Worm (Caenorhabditis elegans) whole organism, L1 larva: ENCODE results near the gene K09F6.9.

Experiments
- Y116A8C.19 ChIP-seq: sonication (generic microtip); optimal IDR thresholded peaks from 2 replicates; lab custom pipeline; 2016; ENCODE audit warnings: missing compliant biosample characterization, missing genetic modification characterization, borderline replicate concordance
- ama-1 ChIP-seq: fragments of 150-350 bp; optimal IDR thresholded peaks from 2 replicates; lab custom pipeline; 2014
- ceh-63 ChIP-seq: fragments of 200-800 bp; sonication (Bioruptor generic); optimal IDR thresholded peaks from 2 replicates; lab custom pipeline; 2018; ENCODE audit warnings: mild to moderate bottlenecking, missing genetic modification characterization, missing compliant biosample characterization
- ceh-88 ChIP-seq: fragments of 200-800 bp; sonication (Bioruptor generic); IDR thresholded peaks from 2 replicates; pipeline ENCODE4 v1.3.6; 2022; ENCODE audit warnings: missing genetic modification characterization, missing compliant biosample characterization
- ces-1 ChIP-seq: fragments of 150-350 bp; optimal IDR thresholded peaks from 2 replicates; lab custom pipeline; 2014; ENCODE audit warnings: missing biosample characterization, missing genetic modification reagents, missing genetic modification characterization
- dpl-1 ChIP-seq, 3 experiments: fragments of 150-350 bp in 2 of 3; sonication (generic microtip) in 1 of 3; optimal IDR thresholded peaks; 2 replicates each; lab custom pipeline; 2014 to 2017; ENCODE audit warnings: missing biosample characterization in 3 of 3, missing genetic modification characterization in 3 of 3, missing genetic modification reagents in 3 of 3
- efl-1 ChIP-seq, 4 experiments: fragments of 150-350 bp; optimal IDR thresholded peaks in 3 of 4; peaks in 1 of 4; 1 replicate in 1 of 4; 2 replicates in 3 of 4; lab custom pipeline; 2014; ENCODE audit warnings: missing biosample characterization in 2 of 4, missing genetic modification characterization in 2 of 4, missing genetic modification reagents in 2 of 4
- efl-3 ChIP-seq: fragments of 200-800 bp; sonication (Bioruptor generic); optimal IDR thresholded peaks from 2 replicates; lab custom pipeline; 2018; ENCODE audit warnings: mild to moderate bottlenecking, missing genetic modification characterization, missing compliant biosample characterization
- egl-27 ChIP-seq, 2 experiments: fragments of 150-350 bp in 1 of 2; sonication (generic microtip); optimal IDR thresholded peaks; 3 replicates each; lab custom pipeline; 2017 to 2018; ENCODE audit warnings: missing biosample characterization in 2 of 2, missing genetic modification characterization in 2 of 2, missing genetic modification reagents in 2 of 2
- ets-5 ChIP-seq: fragments of 200-800 bp; sonication (Bioruptor generic); IDR thresholded peaks from 2 replicates; pipeline ENCODE4 v1.3.6; 2022; ENCODE audit warnings: missing genetic modification characterization, missing compliant biosample characterization
- fkh-4 ChIP-seq: sonication (generic microtip); optimal IDR thresholded peaks from 2 replicates; lab custom pipeline; 2016; ENCODE audit warnings: missing compliant biosample characterization, missing genetic modification characterization, borderline replicate concordance
- fos-1 ChIP-seq: fragments of 150-350 bp; optimal IDR thresholded peaks from 2 replicates; lab custom pipeline; 2014; ENCODE audit warnings: missing biosample characterization, missing genetic modification characterization
- grh-1 ChIP-seq: fragments of 200-800 bp; sonication (Bioruptor generic); IDR thresholded peaks from 2 replicates; pipeline ENCODE4 v1.3.6; 2022; ENCODE audit warnings: missing genetic modification reagents, missing genetic modification characterization, missing compliant biosample characterization
- hlh-4 ChIP-seq: sonication (generic microtip); optimal IDR thresholded peaks from 2 replicates; lab custom pipeline; 2016; ENCODE audit warnings: mild to moderate bottlenecking, missing genetic modification characterization, missing compliant biosample characterization
- isw-1 ChIP-seq: fragments of 200-800 bp; sonication (Bioruptor generic); IDR thresholded peaks from 2 replicates; pipeline ENCODE4 v1.3.6; 2022; ENCODE audit warnings: missing genetic modification characterization, missing compliant biosample characterization
- lin-14 ChIP-seq: fragments of 200-800 bp; sonication (Bioruptor generic); optimal IDR thresholded peaks from 2 replicates; lab custom pipeline; 2018; ENCODE audit warnings: mild to moderate bottlenecking, missing genetic modification characterization, moderate library complexity, missing compliant biosample characterization
- mdl-1 ChIP-seq, 2 experiments: fragments of 150-350 bp; optimal IDR thresholded peaks; 2 replicates each; lab custom pipeline; 2014 to 2017; ENCODE audit warnings: missing biosample characterization in 2 of 2, missing genetic modification characterization in 2 of 2, inconsistent platforms in 1 of 2
- nhr-12 ChIP-seq: sonication (generic microtip); optimal IDR thresholded peaks from 2 replicates; lab custom pipeline; 2017; ENCODE audit warnings: missing biosample characterization, missing genetic modification characterization
- nhr-19 ChIP-seq: fragments of 200-800 bp; sonication (Bioruptor generic); conservative IDR thresholded peaks from 2 replicates; pipeline ENCODE4 v1.3.6; 2022; ENCODE audit warnings: missing genetic modification characterization, missing compliant biosample characterization
- nhr-237 ChIP-seq: fragments of 150-350 bp; optimal IDR thresholded peaks from 2 replicates; lab custom pipeline; 2014; ENCODE audit warnings: missing biosample characterization, missing genetic modification characterization
- nhr-28 ChIP-seq: fragments of 150-350 bp; optimal IDR thresholded peaks from 2 replicates; lab custom pipeline; 2014; ENCODE audit warnings: missing biosample characterization, missing genetic modification characterization
- nhr-47 ChIP-seq: sonication (generic microtip); optimal IDR thresholded peaks from 2 replicates; lab custom pipeline; 2016; ENCODE audit warnings: mild to moderate bottlenecking, missing genetic modification characterization, moderate library complexity, missing compliant biosample characterization
- nhr-77 ChIP-seq: fragments of 150-350 bp; optimal IDR thresholded peaks from 2 replicates; lab custom pipeline; 2014; ENCODE audit warnings: missing biosample characterization, missing genetic modification characterization
- rnt-1 ChIP-seq: sonication (generic microtip); optimal IDR thresholded peaks from 2 replicates; lab custom pipeline; 2016; ENCODE audit warnings: mild to moderate bottlenecking, missing genetic modification characterization, moderate library complexity, missing compliant biosample characterization
- sptf-1 ChIP-seq: fragments of 150-350 bp; optimal IDR thresholded peaks from 2 replicates; lab custom pipeline; 2014; ENCODE audit warnings: missing biosample characterization, missing genetic modification characterization
- sup-37 ChIP-seq: fragments of 200-800 bp; sonication (Bioruptor generic); optimal IDR thresholded peaks from 2 replicates; lab custom pipeline; 2018; ENCODE audit warnings: mild to moderate bottlenecking, missing genetic modification characterization, missing compliant biosample characterization
- tlp-1 ChIP-seq: fragments of 150-350 bp; optimal IDR thresholded peaks from 2 replicates; lab custom pipeline; 2014; ENCODE audit warnings: missing biosample characterization, missing genetic modification characterization
- unc-30 ChIP-seq: sonication (generic microtip); optimal IDR thresholded peaks from 2 replicates; lab custom pipeline; 2017; ENCODE audit warnings: missing biosample characterization, missing genetic modification characterization
- unc-86 ChIP-seq: sonication (generic microtip); optimal IDR thresholded peaks from 2 replicates; lab custom pipeline; 2016; ENCODE audit warnings: missing genetic modification characterization, missing compliant biosample characterization
- unc-98 ChIP-seq: fragments of 200-800 bp; sonication (Bioruptor generic); IDR thresholded peaks from 2 replicates; pipeline ENCODE4 v1.3.6; 2022; ENCODE audit warnings: missing genetic modification characterization, missing compliant biosample characterization
- vab-15 ChIP-seq: sonication (generic microtip); optimal IDR thresholded peaks from 2 replicates; lab custom pipeline; 2017; ENCODE audit warnings: missing genotype, mild to moderate bottlenecking, missing genetic modification characterization, missing compliant biosample characterization
- xbp-1 ChIP-seq: sonication (generic microtip); optimal IDR thresholded peaks from 2 replicates; lab custom pipeline; 2016; ENCODE audit warnings: missing genetic modification characterization, missing compliant biosample characterization
- zag-1 ChIP-seq: fragments of 150-350 bp; optimal IDR thresholded peaks from 2 replicates; lab custom pipeline; 2014; ENCODE audit warnings: missing biosample characterization, missing genetic modification characterization
- zip-4 ChIP-seq: fragments of 200-800 bp; sonication (Bioruptor generic); optimal IDR thresholded peaks from 2 replicates; lab custom pipeline; 2018; ENCODE audit warnings: mild to moderate bottlenecking, missing genetic modification characterization, moderate library complexity, missing compliant biosample characterization
- ztf-11 ChIP-seq, 2 experiments: sonication (generic microtip); optimal IDR thresholded peaks; 2 replicates each; lab custom pipeline; 2016 to 2017; ENCODE audit warnings: missing genetic modification characterization in 2 of 2, missing biosample characterization in 1 of 2, missing compliant biosample characterization in 1 of 2
- ztf-4 ChIP-seq: fragments of 150-350 bp; optimal IDR thresholded peaks from 2 replicates; lab custom pipeline; 2014; ENCODE audit warnings: missing biosample characterization, missing genetic modification characterization

The K09F6.9 gene

ce11 chrII:2288798-2289197, 6.3 kb upstream of the K09F6.9 start, which contains the start of the genes K09F6.10 and K09F6.13:
Gene K09F6.10 (minus strand): TSS chrII:2288883.
Gene K09F6.13 (plus strand): TSS chrII:2289114.
- TF ChIP-seq efl-3 (GFP tag; lab: Kevin White, UChicago) (no peak), lin-14 (peak; percentile 21), ztf-4 (no peak), ets-5 (0 out of 2 replicates have a peak, but pooled peaks have one; percentile 77), efl-1 (optimal IDR thresholded peaks at IDR 0.05; lab: Kevin White, UChicago) (no peak), efl-1 (GFP tag; optimal IDR thresholded peaks at IDR 0.05 in 1 of 2; lab: Kevin White, UChicago) (no peak), isw-1 (peak; percentile 11; the same call in 1 of the 2 replicates), ceh-88 (no peak), ama-1 (lab: Kevin White, UChicago) (no peak)

- no peak for TF ChIP-seq ztf-11 (tag; optimal IDR thresholded peaks at IDR 0.05; lab: Kevin White, UChicago)
- no peak for TF ChIP-seq efl-1 (optimal IDR thresholded peaks at IDR 0.05; lab: Kevin White, UChicago)
- TF ChIP-seq efl-1 (GFP tag; optimal IDR thresholded peaks at IDR 0.05 in 1 of 2; lab: Kevin White, UChicago) = peak in 1 of 2 experiments; percentile 57
- TF ChIP-seq, all 84 proteins: peak for 1
These were observed 2.2 kb upstream of the K09F6.9 start for ce11 chrII:2284703-2285102.

ce11 chrII:2279839-2280238, 2.7 kb downstream of the K09F6.9 start, which contains the start of gene K09F6.11:
Gene K09F6.11 (plus strand): TSS chrII:2280139.
- TF ChIP-seq vab-15 = no peak
- TF ChIP-seq fkh-4 (tag; lab: Kevin White, UChicago) = no peak
- no peak for TF ChIP-seq xbp-1
- no peak for TF ChIP-seq unc-98 (GFP tag; lab: Robert Waterston, UW)

- no peak for TF ChIP-seq ztf-4
- no peak for TF ChIP-seq fos-1 (tag; lab: Kevin White, UChicago)
- no peak for TF ChIP-seq nhr-237 (tag; lab: Kevin White, UChicago)
- no peak for TF ChIP-seq sup-37
- no peak for TF ChIP-seq nhr-19 (GFP tag; lab: Robert Waterston, UW)
- no peak for TF ChIP-seq zip-4
- TF ChIP-seq ces-1 (GFP tag; lab: Kevin White, UChicago) = no peak
- no peak for TF ChIP-seq grh-1 (GFP tag; lab: Robert Waterston, UW)
- no peak for TF ChIP-seq nhr-28
- TF ChIP-seq sptf-1 (tag; lab: Kevin White, UChicago) = no peak
- no peak for TF ChIP-seq Y116A8C.19 (tag; lab: Kevin White, UChicago)
- TF ChIP-seq unc-86 = no peak
- no peak for TF ChIP-seq hlh-4
- TF ChIP-seq nhr-77 (tag; lab: Kevin White, UChicago) = no peak
- TF ChIP-seq zag-1 (tag; lab: Kevin White, UChicago) = no peak
- TF ChIP-seq mdl-1 (tag; optimal IDR thresholded peaks at IDR 0.05; lab: Kevin White, UChicago) = no peak
- no peak for TF ChIP-seq egl-27 (tag; optimal IDR thresholded peaks at IDR 0.05; lab: Kevin White, UChicago)
- TF ChIP-seq unc-30 (tag; lab: Kevin White, UChicago) = no peak
These were observed 3.2 kb downstream of the K09F6.9 start, which contains the start of gene K09F6.6 for ce11 chrII:2279263-2279662. Gene K09F6.6 (minus strand): TSS chrII:2279305.

- TF ChIP-seq dpl-1 (GFP tag; optimal IDR thresholded peaks at IDR 0.05; lab: Kevin White, UChicago) = no peak
- TF ChIP-seq nhr-47 (tag; lab: Kevin White, UChicago) = no peak
- no peak for TF ChIP-seq unc-98 (GFP tag; lab: Robert Waterston, UW)
- TF ChIP-seq vab-15 = no peak
- no peak for TF ChIP-seq nhr-12 (tag; lab: Kevin White, UChicago)
- no peak for TF ChIP-seq rnt-1
- TF ChIP-seq ceh-63 (GFP tag; lab: Kevin White, UChicago) = no peak
- no peak for TF ChIP-seq tlp-1
These were observed 5.1 kb downstream of the K09F6.9 start, which contains the start of gene K09F6.15 for ce11 chrII:2277418-2277817. Gene K09F6.15 (minus strand): TSS chrII:2277518.
